Worm (Caenorhabditis elegans): ENCODE results near the gene gcy-3.

ce11 chrII:9490589-9490988 lies 16.5 kb downstream of the gcy-3 start:
- TF ChIP-seq dao-5 (tag; optimal IDR thresholded peaks at IDR 0.05), result no peak
- no peak for TF ChIP-seq him-1 (tag; optimal IDR thresholded peaks at IDR 0.05)
- no peak for TF ChIP-seq W03F9.2 (tag; optimal IDR thresholded peaks at IDR 0.05)
